Worm (Caenorhabditis elegans) whole organism, mixed stage, embryonic: Measurements from ENCODE around the gene T19C3.3.
A peak's percentile ranks its signal among the peaks of the same experiment; 100 is the strongest.

Experiments used
- M03D4.4 ChIP-seq: sonication (generic microtip); optimal IDR thresholded peaks from 2 replicates; lab custom pipeline; 2017; ENCODE audit warnings: mild to moderate bottlenecking, missing genetic modification characterization, missing compliant biosample characterization
- bed-3 ChIP-seq: fragments of 200-800 bp; sonication (Bioruptor generic); optimal IDR thresholded peaks from 3 replicates; lab custom pipeline; 2018; ENCODE audit warnings: mild to moderate bottlenecking, missing genetic modification characterization, moderate library complexity, missing compliant biosample characterization
- blmp-1 ChIP-seq: fragments of 150-350 bp; optimal IDR thresholded peaks from 2 replicates; lab custom pipeline; 2014; ENCODE audit warnings: missing biosample characterization, missing genetic modification characterization
- ceh-39 ChIP-seq: fragments of 150-350 bp; optimal IDR thresholded peaks from 2 replicates; lab custom pipeline; 2014; ENCODE audit warnings: missing biosample characterization, missing genetic modification characterization
- ceh-43 ChIP-seq: fragments of 200-800 bp; sonication (Bioruptor generic); optimal IDR thresholded peaks from 2 replicates; lab custom pipeline; 2018; ENCODE audit warnings: mild to moderate bottlenecking, missing genetic modification characterization, moderate library complexity, missing compliant biosample characterization
- ceh-83 ChIP-seq: fragments of 200-800 bp; sonication (Bioruptor generic); optimal IDR thresholded peaks from 2 replicates; lab custom pipeline; 2018; ENCODE audit warnings: mild to moderate bottlenecking, missing genetic modification characterization, missing compliant biosample characterization
- ces-1 ChIP-seq: fragments of 150-350 bp; optimal IDR thresholded peaks from 2 replicates; lab custom pipeline; 2014; ENCODE audit warnings: missing biosample characterization, missing genetic modification reagents, missing genetic modification characterization
- cnd-1 ChIP-seq: fragments of 200-800 bp; sonication (Bioruptor generic); optimal IDR thresholded peaks from 2 replicates; lab custom pipeline; 2018; ENCODE audit warnings: mild to moderate bottlenecking, missing genetic modification characterization, missing compliant biosample characterization
- elt-1 ChIP-seq: sonication (generic microtip); optimal IDR thresholded peaks from 2 replicates; lab custom pipeline; 2017; ENCODE audit warnings: missing genetic modification characterization, mild to moderate bottlenecking, missing compliant biosample characterization, antibody characterized with exemption, moderate library complexity, borderline replicate concordance; ENCODE audit not compliant: insufficient read depth
- elt-3 ChIP-seq: fragments of 150-350 bp; optimal IDR thresholded peaks from 2 replicates; lab custom pipeline; 2014; ENCODE audit warnings: missing biosample characterization, missing genetic modification characterization
- flh-1 ChIP-seq: fragments of 200-800 bp; sonication (Bioruptor generic); optimal IDR thresholded peaks from 2 replicates; lab custom pipeline; 2018; ENCODE audit warnings: mild to moderate bottlenecking, missing genetic modification characterization, moderate library complexity, missing compliant biosample characterization
- ham-2 ChIP-seq: fragments of 200-800 bp; sonication (Bioruptor generic); optimal IDR thresholded peaks from 2 replicates; lab custom pipeline; 2018; ENCODE audit warnings: mild to moderate bottlenecking, missing genetic modification characterization, missing compliant biosample characterization
- hlh-1 ChIP-seq: fragments of 150-350 bp; optimal IDR thresholded peaks from 2 replicates; lab custom pipeline; 2014; ENCODE audit warnings: missing biosample characterization, missing genetic modification reagents, missing genetic modification characterization
- lin-13 ChIP-seq: fragments of 150-350 bp; optimal IDR thresholded peaks from 2 replicates; lab custom pipeline; 2014; ENCODE audit warnings: missing biosample characterization, missing genetic modification characterization
- mab-5 ChIP-seq: fragments of 150-350 bp; optimal IDR thresholded peaks from 2 replicates; lab custom pipeline; 2014; ENCODE audit warnings: missing biosample characterization, missing genetic modification characterization
- mep-1 ChIP-seq: fragments of 150-350 bp; optimal IDR thresholded peaks from 2 replicates; lab custom pipeline; 2017; ENCODE audit warnings: missing biosample characterization, missing genetic modification reagents, missing genetic modification characterization, inconsistent platforms
- mls-2 ChIP-seq: sonication (generic microtip); optimal IDR thresholded peaks from 2 replicates; lab custom pipeline; 2016; ENCODE audit warnings: mild to moderate bottlenecking, missing genetic modification characterization, moderate library complexity, missing compliant biosample characterization
- nhr-12 ChIP-seq: fragments of 150-350 bp; optimal IDR thresholded peaks from 2 replicates; lab custom pipeline; 2014; ENCODE audit warnings: missing biosample characterization, missing genetic modification characterization
- nhr-2 ChIP-seq: fragments of 150-350 bp; optimal IDR thresholded peaks from 2 replicates; lab custom pipeline; 2014; ENCODE audit warnings: missing biosample characterization, missing genetic modification characterization
- nhr-237 ChIP-seq: fragments of 150-350 bp; optimal IDR thresholded peaks from 2 replicates; lab custom pipeline; 2014; ENCODE audit warnings: missing biosample characterization, missing genetic modification characterization
- nhr-28 ChIP-seq: fragments of 150-350 bp; optimal IDR thresholded peaks from 2 replicates; lab custom pipeline; 2014; ENCODE audit warnings: missing biosample characterization, missing genetic modification characterization
- nhr-76 ChIP-seq: sonication (generic microtip); optimal IDR thresholded peaks from 2 replicates; lab custom pipeline; 2017; ENCODE audit warnings: missing biosample characterization, missing genetic modification characterization
- pha-4 ChIP-seq: fragments of 150-350 bp; optimal IDR thresholded peaks from 2 replicates; lab custom pipeline; 2018; ENCODE audit warnings: missing biosample characterization, missing genetic modification reagents, missing genetic modification characterization
- sem-2 ChIP-seq: fragments of 200-800 bp; sonication (Bioruptor generic); optimal IDR thresholded peaks from 2 replicates; lab custom pipeline; 2018; ENCODE audit warnings: mild to moderate bottlenecking, missing genetic modification characterization, missing compliant biosample characterization
- snpc-4 ChIP-seq: fragments of 150-350 bp; optimal IDR thresholded peaks from 2 replicates; lab custom pipeline; 2014; ENCODE audit warnings: missing biosample characterization, missing genetic modification characterization
- sptf-1 ChIP-seq: sonication (generic microtip); optimal IDR thresholded peaks from 2 replicates; lab custom pipeline; 2017; ENCODE audit warnings: mild to moderate bottlenecking, missing genetic modification characterization, moderate library complexity, missing compliant biosample characterization
- tbx-8 ChIP-seq: fragments of 200-800 bp; sonication (Bioruptor generic); optimal IDR thresholded peaks from 2 replicates; lab custom pipeline; 2018; ENCODE audit warnings: mild to moderate bottlenecking, missing genetic modification characterization, moderate library complexity, missing compliant biosample characterization
- unc-39 ChIP-seq: fragments of 150-350 bp; optimal IDR thresholded peaks from 2 replicates; lab custom pipeline; 2014; ENCODE audit warnings: missing biosample characterization, missing genetic modification characterization
- unc-62 ChIP-seq: fragments of 150-350 bp; optimal IDR thresholded peaks from 2 replicates; lab custom pipeline; 2014; ENCODE audit warnings: missing biosample characterization, missing genetic modification reagents, missing genetic modification characterization
- zip-8 ChIP-seq: fragments of 150-350 bp; optimal IDR thresholded peaks from 2 replicates; lab custom pipeline; 2014; ENCODE audit warnings: missing biosample characterization, missing genetic modification characterization
- ztf-11 ChIP-seq: fragments of 150-350 bp; optimal IDR thresholded peaks from 2 replicates; lab custom pipeline; 2014; ENCODE audit warnings: missing biosample characterization, missing genetic modification characterization

The T19C3.3 gene

DNA sequence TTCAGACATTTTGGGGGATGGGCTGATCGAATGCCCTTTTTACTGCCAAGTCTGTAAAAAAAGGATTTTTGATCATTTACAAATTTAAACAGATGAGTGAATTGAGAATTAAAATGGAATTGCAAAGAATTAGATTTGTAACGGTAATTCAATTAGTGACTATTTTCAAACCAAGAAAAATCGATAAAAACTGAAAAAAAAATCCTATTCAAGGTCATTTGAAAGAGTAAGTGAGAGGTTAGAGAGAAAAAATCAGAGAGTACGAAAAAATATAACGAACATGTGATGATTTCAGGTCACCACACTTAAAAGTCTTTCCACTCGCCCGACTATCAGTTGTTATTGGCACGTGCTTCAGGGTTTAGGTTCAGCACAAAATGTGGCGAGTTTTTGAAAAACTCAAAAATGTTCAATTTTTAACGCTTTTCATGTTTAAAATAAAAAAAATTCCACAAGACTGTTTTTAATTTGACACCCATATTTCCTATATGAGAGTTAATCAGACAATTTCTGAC, 5.9 kb upstream of the T19C3.3 start, which contains the start of gene T19C3.4:
TSS of gene T19C3.4 (minus strand) at position 51 of the 515 bp plus-strand sequence.
- TF ChIP-seq blmp-1 = no peak
- TF ChIP-seq ceh-83 = no peak
- TF ChIP-seq tbx-8 (GFP tag; lab: Kevin White, UChicago) = no peak
- TF ChIP-seq unc-39 (tag; lab: Kevin White, UChicago) = no peak
- TF ChIP-seq elt-1 (tag; lab: Kevin White, UChicago) = no peak
- TF ChIP-seq zip-8 = no peak
- TF ChIP-seq mep-1 (tag; lab: Kevin White, UChicago) = no peak
- no peak for TF ChIP-seq ham-2 (GFP tag; lab: Kevin White, UChicago)
- no peak for TF ChIP-seq elt-3 (tag; lab: Kevin White, UChicago)
- TF ChIP-seq ceh-39 (tag; lab: Kevin White, UChicago) = no peak
- no peak for TF ChIP-seq flh-1 (GFP tag; lab: Kevin White, UChicago)
- TF ChIP-seq bed-3 (GFP tag; lab: Kevin White, UChicago) = no peak
- no peak for TF ChIP-seq M03D4.4 (tag; lab: Kevin White, UChicago)
- TF ChIP-seq cnd-1 (tag; lab: Kevin White, UChicago) = no peak
- no peak for TF ChIP-seq ztf-11 (tag; lab: Kevin White, UChicago)
- no peak for TF ChIP-seq sptf-1 (tag; lab: Kevin White, UChicago)

DNA sequence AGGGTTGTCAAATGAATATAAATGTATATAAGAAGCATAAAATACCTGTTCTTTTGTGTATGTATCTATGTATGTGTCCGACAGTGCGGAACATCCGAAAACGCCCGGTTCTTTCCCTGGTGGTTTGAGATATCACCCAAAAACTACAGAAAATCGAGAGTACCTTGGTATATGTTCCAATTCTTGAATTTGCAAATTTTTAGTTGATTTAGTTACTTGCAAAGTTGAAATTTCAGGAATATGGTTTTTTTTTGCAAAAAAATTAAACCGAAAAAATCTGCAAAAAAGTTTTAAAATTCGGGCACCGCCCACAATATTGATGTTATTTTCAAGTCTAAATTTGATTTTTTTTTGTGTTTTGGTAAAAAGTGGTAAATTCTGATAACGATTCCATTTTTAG, 3.1 kb upstream of the T19C3.3 start, which contains the start of gene T19C3.2:
TSS of gene T19C3.2 (minus strand) at position 101 of the 400 bp plus-strand sequence.
- TF ChIP-seq unc-39 (tag; lab: Kevin White, UChicago) (no peak), nhr-28 (tag; lab: Kevin White, UChicago) (no peak), zip-8 (no peak), M03D4.4 (tag; lab: Kevin White, UChicago) (no peak), nhr-12 (tag; lab: Kevin White, UChicago) (no peak), mab-5 (no peak), flh-1 (GFP tag; lab: Kevin White, UChicago) (no peak), sptf-1 (tag; lab: Kevin White, UChicago) (no peak), lin-13 (tag; lab: Kevin White, UChicago) (no peak), ham-2 (GFP tag; lab: Kevin White, UChicago) (no peak), blmp-1 (no peak), nhr-237 (tag; lab: Kevin White, UChicago) (no peak), ceh-43 (GFP tag; lab: Kevin White, UChicago) (no peak), mls-2 (no peak), ztf-11 (tag; lab: Kevin White, UChicago) (no peak), nhr-2 (tag; lab: Kevin White, UChicago) (no peak), elt-1 (tag; lab: Kevin White, UChicago) (no peak)

DNA sequence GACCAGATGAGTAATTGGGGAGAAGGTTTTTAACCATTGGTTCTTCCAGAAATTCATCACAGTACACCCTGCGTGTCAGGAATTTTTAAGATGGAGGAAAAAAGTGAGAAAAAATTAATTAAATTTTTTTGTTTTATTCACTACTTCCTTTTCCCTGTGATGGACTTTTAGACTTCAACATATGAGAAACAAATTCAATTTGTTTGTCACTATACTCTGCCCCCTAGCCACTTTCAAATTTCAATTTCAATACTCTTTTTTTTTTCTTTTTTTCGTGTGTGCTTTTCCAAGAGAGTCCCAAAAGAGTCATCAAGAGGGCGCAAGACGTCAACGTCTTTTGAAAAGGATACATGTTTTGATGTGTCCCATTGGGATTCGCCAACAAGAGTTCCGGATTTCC, 1.6 kb downstream of the T19C3.3 start:
- peak; percentile 53 for TF ChIP-seq ces-1
- TF ChIP-seq nhr-76 = no peak
- TF ChIP-seq hlh-1 (tag; lab: Kevin White, UChicago) = no peak
- no peak for TF ChIP-seq ceh-83

DNA sequence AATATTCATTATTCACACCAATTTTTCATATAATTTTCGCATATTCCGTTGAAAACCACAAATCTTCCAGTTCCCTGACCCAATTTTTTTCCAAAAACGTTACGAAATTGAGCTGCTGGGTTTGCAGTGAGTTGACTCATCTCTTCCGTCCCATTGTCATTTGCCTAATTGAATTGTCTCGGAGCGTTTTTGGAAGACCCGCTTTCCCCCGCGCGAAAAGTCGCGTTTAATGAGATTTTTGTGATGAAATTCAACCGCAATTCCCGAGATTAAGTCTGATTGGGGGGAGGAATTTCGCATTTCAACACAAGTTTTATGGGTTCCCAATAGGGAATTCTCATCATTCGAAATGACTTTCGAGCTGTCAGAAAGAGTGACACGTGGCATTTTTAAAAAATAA, 2.4 kb downstream of the T19C3.3 start:
- TF ChIP-seq ces-1 = peak; percentile 96
- TF ChIP-seq ceh-83 = no peak

DNA sequence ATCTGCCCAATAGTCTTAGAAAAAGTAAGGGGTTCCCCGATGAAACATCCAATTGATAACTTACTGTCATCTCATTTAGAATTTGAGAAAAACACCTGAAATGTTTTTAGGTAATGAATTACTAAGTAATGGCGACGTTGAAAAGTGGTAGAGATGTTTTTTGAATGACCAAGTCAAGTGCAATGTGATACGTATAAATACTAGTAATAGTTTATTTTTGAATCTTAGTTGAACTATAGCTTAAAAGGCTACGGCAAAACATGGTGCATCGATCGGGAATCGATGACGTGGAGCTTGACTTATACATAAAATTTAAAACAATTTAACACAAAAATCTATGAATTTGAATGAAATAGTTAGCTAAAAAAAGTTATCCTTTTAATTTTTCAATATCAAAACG, 4.8 kb downstream of the T19C3.3 start, which contains the start of gene best-17:
TSS of gene best-17 (minus strand) at position 101 of the 400 bp plus-strand sequence.
- TF ChIP-seq zip-8 (no peak), nhr-2 (tag; lab: Kevin White, UChicago) (no peak), blmp-1 (no peak), ztf-11 (tag; lab: Kevin White, UChicago) (no peak), unc-62 (GFP tag; lab: Kevin White, UChicago) (no peak), tbx-8 (GFP tag; lab: Kevin White, UChicago) (no peak), mab-5 (no peak), nhr-237 (tag; lab: Kevin White, UChicago) (no peak), pha-4 (tag; lab: Kevin White, UChicago) (no peak), hlh-1 (tag; lab: Kevin White, UChicago) (no peak), snpc-4 (tag; lab: Kevin White, UChicago) (no peak), nhr-12 (tag; lab: Kevin White, UChicago) (no peak), mep-1 (tag; lab: Kevin White, UChicago) (no peak), sptf-1 (tag; lab: Kevin White, UChicago) (no peak), elt-3 (tag; lab: Kevin White, UChicago) (no peak), sem-2 (GFP tag; lab: Kevin White, UChicago) (no peak), lin-13 (tag; lab: Kevin White, UChicago) (no peak), bed-3 (GFP tag; lab: Kevin White, UChicago) (no peak), nhr-76 (no peak), ceh-39 (tag; lab: Kevin White, UChicago) (no peak)
